Fruit fly (Drosophila melanogaster) whole organism, adult: Measurements from ENCODE around the gene Pgant4.

ENCODE experiments used
- CG12768 ChIP-seq: fragments of 200-800 bp; sonication (Bioruptor generic); optimal IDR thresholded peaks from 2 replicates; lab custom pipeline; 2017; ENCODE audit warnings: missing biosample characterization, missing genetic modification characterization, mild to moderate bottlenecking, moderate library complexity, missing genetic modification reagents
- CG1620 ChIP-seq: fragments of 200-800 bp; sonication (Bioruptor generic); optimal IDR thresholded peaks from 2 replicates; lab custom pipeline; 2016; ENCODE audit warnings: missing biosample characterization, missing genetic modification characterization
- CG33017 ChIP-seq: fragments of 200-800 bp; sonication (Bioruptor generic); optimal IDR thresholded peaks from 2 replicates; lab custom pipeline; 2018; ENCODE audit warnings: missing biosample characterization, mild to moderate bottlenecking, missing genetic modification characterization, moderate library complexity
- CG5204 ChIP-seq: fragments of 200-800 bp; sonication (Bioruptor generic); optimal IDR thresholded peaks from 2 replicates; lab custom pipeline; 2016; ENCODE audit warnings: missing biosample characterization, missing genetic modification characterization
- CG7045 ChIP-seq: fragments of 200-800 bp; sonication (Bioruptor generic); optimal IDR thresholded peaks from 2 replicates; lab custom pipeline; 2017; ENCODE audit warnings: missing biosample characterization, mild to moderate bottlenecking, missing genetic modification characterization
- Clk ChIP-seq: fragments of 200-800 bp; sonication (Bioruptor generic); optimal IDR thresholded peaks from 2 replicates; lab custom pipeline; 2017; ENCODE audit warnings: missing biosample characterization, missing genetic modification characterization
- Crg-1 ChIP-seq: fragments of 200-800 bp; sonication (Bioruptor generic); optimal IDR thresholded peaks from 2 replicates; lab custom pipeline; 2016; ENCODE audit warnings: missing biosample characterization, missing genetic modification characterization
- cic ChIP-seq: fragments of 200-800 bp; sonication (Bioruptor generic); optimal IDR thresholded peaks from 2 replicates; lab custom pipeline; 2017; ENCODE audit warnings: missing biosample characterization, mild to moderate bottlenecking, missing genetic modification characterization, moderate library complexity
- kay ChIP-seq: fragments of 200-800 bp; sonication (Bioruptor generic); peaks from one replicate; lab custom pipeline; 2016; ENCODE audit warnings: missing biosample characterization, missing genetic modification characterization, borderline replicate concordance
- ovo ChIP-seq: fragments of 200-800 bp; sonication (Bioruptor generic); optimal IDR thresholded peaks from 2 replicates; lab custom pipeline; 2016; ENCODE audit warnings: missing biosample characterization, missing genetic modification characterization
- pad ChIP-seq: fragments of 200-800 bp; sonication (Bioruptor generic); optimal IDR thresholded peaks from 3 replicates; lab custom pipeline; 2017; ENCODE audit warnings: missing biosample characterization, missing genetic modification characterization, mild to moderate bottlenecking, moderate library complexity, missing genetic modification reagents
- toe ChIP-seq: fragments of 200-800 bp; sonication (Bioruptor generic); optimal IDR thresholded peaks from 2 replicates; lab custom pipeline; 2016; ENCODE audit warnings: missing biosample characterization, missing genetic modification characterization

DNA sequence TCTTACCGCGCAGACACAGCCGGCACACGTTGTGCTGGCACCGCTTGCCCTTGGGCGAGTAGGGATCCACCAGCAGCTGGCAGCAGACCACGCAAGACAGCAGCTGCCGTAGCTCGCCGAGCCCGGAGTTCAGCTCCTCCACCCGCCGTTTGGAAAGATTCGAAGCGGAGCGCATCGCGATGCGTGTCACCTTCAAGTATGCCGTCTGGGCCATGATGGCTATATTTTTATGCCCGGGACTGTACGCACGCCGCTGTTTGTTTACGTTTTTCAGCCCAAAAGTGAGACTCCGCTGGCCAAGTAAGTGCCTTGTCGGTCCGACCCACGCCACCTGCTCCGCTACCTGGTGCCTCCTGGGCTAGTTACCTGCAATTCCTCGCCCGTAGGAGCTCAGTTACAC, 7.0 kb upstream of the Pgant4 start:
- TF ChIP-seq pad (no peak), kay (GFP tag; lab: Kevin White, UChicago) (no peak), CG12768 (no peak), ovo (no peak), CG5204 (GFP tag; lab: Kevin White, UChicago) (no peak), CG33017 (tag; lab: Kevin White, UChicago) (no peak), Clk (GFP tag; lab: Kevin White, UChicago) (no peak), cic (no peak), CG7045 (GFP tag; lab: Kevin White, UChicago) (no peak), CG1620 (GFP tag; lab: Kevin White, UChicago) (no peak), toe (GFP tag; lab: Kevin White, UChicago) (no peak), Crg-1 (GFP tag; lab: Kevin White, UChicago) (no peak)
